Fruit fly (Drosophila melanogaster): ENCODE results near the gene CG5938.

The CG5938 gene

dm6 chr3R:27292159-27292880 is 17.7 kb downstream of the CG5938 start, which contains the start of gene CG3348:
Gene CG3348 (minus strand): TSS chr3R:27292209.
- TF ChIP-seq fd96Ca (GFP tag; IDR thresholded peaks at IDR 0.05), result no peak
- no peak for TF ChIP-seq CG32121 (GFP tag; IDR thresholded peaks at IDR 0.05)
- TF ChIP-seq CG4496 (GFP tag; IDR thresholded peaks at IDR 0.05), result 0 out of 3 replicates have a peak, but pooled peaks have one; percentile 44
- no peak for TF ChIP-seq Pif1B (GFP tag; optimal IDR thresholded peaks at IDR 0.05)
- TF ChIP-seq CG9948 (tag; optimal IDR thresholded peaks at IDR 0.05), result no peak
- no peak for TF ChIP-seq gl (tag; optimal IDR thresholded peaks at IDR 0.05)
- no peak for TF ChIP-seq CG14655 (GFP tag; optimal IDR thresholded peaks at IDR 0.05)
- TF ChIP-seq CG34367 (tag; optimal IDR thresholded peaks at IDR 0.05), result no peak
- no peak for TF ChIP-seq CG8301 (tag; optimal IDR thresholded peaks at IDR 0.05)
- TF ChIP-seq CG8159 (tag; optimal IDR thresholded peaks at IDR 0.05), result peak; percentile 3
- TF ChIP-seq Ets98B (GFP tag; IDR thresholded peaks at IDR 0.05), result no peak
- TF ChIP-seq CG15710 (tag; optimal IDR thresholded peaks at IDR 0.05), result no peak
- TF ChIP-seq rn (GFP tag; IDR thresholded peaks at IDR 0.05), result no peak
- TF ChIP-seq Snoo (tag; optimal IDR thresholded peaks at IDR 0.05), result no peak
- no peak for TF ChIP-seq CG10348 (GFP tag; IDR thresholded peaks at IDR 0.05)
- TF ChIP-seq D1 (tag; optimal IDR thresholded peaks at IDR 0.05), result no peak

- TF ChIP-seq CG4496 (GFP tag; IDR thresholded peaks at IDR 0.05) (no peak), Ets98B (GFP tag; IDR thresholded peaks at IDR 0.05) (no peak), Pif1A (GFP tag; optimal IDR thresholded peaks at IDR 0.05) (no peak), CG9948 (tag; optimal IDR thresholded peaks at IDR 0.05) (no peak), Pif1B (GFP tag; optimal IDR thresholded peaks at IDR 0.05) (no peak), CG8159 (tag; optimal IDR thresholded peaks at IDR 0.05) (no peak), CG8301 (tag; optimal IDR thresholded peaks at IDR 0.05) (no peak), CG13204 (GFP tag; optimal IDR thresholded peaks at IDR 0.05) (no peak), EcR (GFP tag; optimal IDR thresholded peaks at IDR 0.05) (no peak), CG17806 (tag; optimal IDR thresholded peaks at IDR 0.05) (no peak), CG14655 (GFP tag; optimal IDR thresholded peaks at IDR 0.05) (no peak), D1 (tag; optimal IDR thresholded peaks at IDR 0.05) (no peak)
Observed at dm6 chr3R:27293065-27293464, 18.5 kb downstream of the CG5938 start.

- TF ChIP-seq CG14655 (GFP tag; optimal IDR thresholded peaks at IDR 0.05), result no peak
- TF ChIP-seq Pif1B (GFP tag; optimal IDR thresholded peaks at IDR 0.05), result no peak
- no peak for TF ChIP-seq CG15710 (tag; optimal IDR thresholded peaks at IDR 0.05)
- TF ChIP-seq Pif1A (GFP tag; optimal IDR thresholded peaks at IDR 0.05), result no peak
- no peak for TF ChIP-seq CG8159 (tag; optimal IDR thresholded peaks at IDR 0.05)
Observed at dm6 chr3R:27294113-27294512, 19.5 kb downstream of the CG5938 start.

dm6 chr3R:27322225-27322624 is 47.6 kb downstream of the CG5938 start, which contains the start of gene CG3339:
Gene CG3339 (minus strand): TSS chr3R:27322325.
- no peak for TF ChIP-seq CG9948 (tag; optimal IDR thresholded peaks at IDR 0.05)
- no peak for TF ChIP-seq fd96Ca (GFP tag; IDR thresholded peaks at IDR 0.05)
- no peak for TF ChIP-seq Pif1B (GFP tag; optimal IDR thresholded peaks at IDR 0.05)
- TF ChIP-seq CG4496 (GFP tag; IDR thresholded peaks at IDR 0.05), result no peak
- TF ChIP-seq CG8301 (tag; optimal IDR thresholded peaks at IDR 0.05), result no peak
- no peak for TF ChIP-seq CG32121 (GFP tag; IDR thresholded peaks at IDR 0.05)
- TF ChIP-seq rn (GFP tag; IDR thresholded peaks at IDR 0.05), result no peak
- no peak for TF ChIP-seq Snoo (tag; optimal IDR thresholded peaks at IDR 0.05)
- no peak for TF ChIP-seq gl (tag; optimal IDR thresholded peaks at IDR 0.05)
- no peak for TF ChIP-seq CG12605 (GFP tag; IDR thresholded peaks at IDR 0.05)
- TF ChIP-seq CG8159 (tag; optimal IDR thresholded peaks at IDR 0.05), result no peak
